Worm (Caenorhabditis elegans) whole organism, mixed stage, embryonic: ENCODE results near the gene unc-68.

Experiments
- cnd-1 ChIP-seq: fragments of 200-800 bp; sonication (Bioruptor generic); optimal IDR thresholded peaks from 2 replicates; lab custom pipeline; 2018; ENCODE audit warnings: mild to moderate bottlenecking, missing genetic modification characterization, missing compliant biosample characterization
- lin-13 ChIP-seq: fragments of 150-350 bp; optimal IDR thresholded peaks from 2 replicates; lab custom pipeline; 2014; ENCODE audit warnings: missing biosample characterization, missing genetic modification characterization
- mab-5 ChIP-seq: fragments of 150-350 bp; optimal IDR thresholded peaks from 2 replicates; lab custom pipeline; 2014; ENCODE audit warnings: missing biosample characterization, missing genetic modification characterization
- mep-1 ChIP-seq: fragments of 150-350 bp; optimal IDR thresholded peaks from 2 replicates; lab custom pipeline; 2017; ENCODE audit warnings: missing biosample characterization, missing genetic modification reagents, missing genetic modification characterization, inconsistent platforms
- nhr-237 ChIP-seq: fragments of 150-350 bp; optimal IDR thresholded peaks from 2 replicates; lab custom pipeline; 2014; ENCODE audit warnings: missing biosample characterization, missing genetic modification characterization
- pha-4 ChIP-seq: fragments of 150-350 bp; optimal IDR thresholded peaks from 2 replicates; lab custom pipeline; 2018; ENCODE audit warnings: missing biosample characterization, missing genetic modification reagents, missing genetic modification characterization
- sem-2 ChIP-seq: fragments of 200-800 bp; sonication (Bioruptor generic); optimal IDR thresholded peaks from 2 replicates; lab custom pipeline; 2018; ENCODE audit warnings: mild to moderate bottlenecking, missing genetic modification characterization, missing compliant biosample characterization
- snpc-4 ChIP-seq: fragments of 150-350 bp; optimal IDR thresholded peaks from 2 replicates; lab custom pipeline; 2014; ENCODE audit warnings: missing biosample characterization, missing genetic modification characterization
- sptf-1 ChIP-seq: sonication (generic microtip); optimal IDR thresholded peaks from 2 replicates; lab custom pipeline; 2017; ENCODE audit warnings: mild to moderate bottlenecking, missing genetic modification characterization, moderate library complexity, missing compliant biosample characterization
- unc-62 ChIP-seq: fragments of 150-350 bp; optimal IDR thresholded peaks from 2 replicates; lab custom pipeline; 2014; ENCODE audit warnings: missing biosample characterization, missing genetic modification reagents, missing genetic modification characterization

ce11 chrV:6976047-6976446 lies 47.2 kb upstream of the unc-68 start, which contains the start of gene srx-16:
- no peak for TF ChIP-seq lin-13 (tag; lab: Kevin White, UChicago)
- TF ChIP-seq nhr-237: no peak
- TF ChIP-seq mep-1 (tag; lab: Kevin White, UChicago): no peak
- no peak for TF ChIP-seq mab-5 (tag; lab: Kevin White, UChicago)
- no peak for TF ChIP-seq sem-2 (GFP tag; lab: Kevin White, UChicago)
- no peak for TF ChIP-seq pha-4 (tag; lab: Kevin White, UChicago)
- no peak for TF ChIP-seq sptf-1
- TF ChIP-seq unc-62 (GFP tag; lab: Kevin White, UChicago): no peak
- TF ChIP-seq cnd-1 (tag; lab: Kevin White, UChicago): no peak
- TF ChIP-seq snpc-4 (tag; lab: Kevin White, UChicago): no peak
